Worm (Caenorhabditis elegans) whole organism, early embryonic: Measurements from ENCODE around the gene clc-24.

Experiments used
- B0310.2 ChIP-seq: sonication (generic microtip); optimal IDR thresholded peaks from 2 replicates; lab custom pipeline; 2016; ENCODE audit warnings: mild to moderate bottlenecking, missing genetic modification characterization, missing compliant biosample characterization
- F13C5.2 ChIP-seq: sonication (generic microtip); optimal IDR thresholded peaks from 2 replicates; lab custom pipeline; 2017; ENCODE audit warnings: mild to moderate bottlenecking, missing genetic modification characterization, inconsistent platforms, missing compliant biosample characterization
- aly-1 ChIP-seq: sonication (generic microtip); optimal IDR thresholded peaks from 2 replicates; lab custom pipeline; 2016; ENCODE audit warnings: missing genetic modification characterization, missing compliant biosample characterization
- ama-1 ChIP-seq: fragments of 150-350 bp; optimal IDR thresholded peaks from 2 replicates; lab custom pipeline; 2014
- ceh-13 ChIP-seq: fragments of 200-800 bp; sonication (Bioruptor generic); optimal IDR thresholded peaks from 2 replicates; lab custom pipeline; 2018; ENCODE audit warnings: mild to moderate bottlenecking, missing genetic modification characterization, missing compliant biosample characterization
- ceh-36 ChIP-seq: sonication (generic microtip); optimal IDR thresholded peaks from 2 replicates; lab custom pipeline; 2016; ENCODE audit warnings: missing genetic modification characterization, inconsistent platforms, missing compliant biosample characterization
- ets-7 ChIP-seq: sonication (generic microtip); optimal IDR thresholded peaks from 2 replicates; lab custom pipeline; 2016; ENCODE audit warnings: missing genotype, missing genetic modification characterization, missing compliant biosample characterization
- flt-1 ChIP-seq: fragments of 200-800 bp; sonication (Bioruptor generic); IDR thresholded peaks from 2 replicates; pipeline ENCODE4 v1.3.6; 2022; ENCODE audit warnings: missing genetic modification characterization, missing compliant biosample characterization
- hmbx-1 ChIP-seq: sonication (generic microtip); optimal IDR thresholded peaks from 2 replicates; lab custom pipeline; 2016; ENCODE audit warnings: mild to moderate bottlenecking, missing genetic modification characterization, missing compliant biosample characterization
- hmg-4 ChIP-seq: fragments of 200-800 bp; sonication (Bioruptor generic); optimal IDR thresholded peaks from 2 replicates; lab custom pipeline; 2018; ENCODE audit warnings: mild to moderate bottlenecking, missing genetic modification characterization, missing compliant biosample characterization
- hnd-1 ChIP-seq: sonication (generic microtip); optimal IDR thresholded peaks from 2 replicates; lab custom pipeline; 2016; ENCODE audit warnings: missing genetic modification characterization, missing compliant biosample characterization
- pes-1 ChIP-seq: fragments of 200-800 bp; sonication (Bioruptor generic); IDR thresholded peaks from 2 replicates; pipeline ENCODE4 v1.3.6; 2022; ENCODE audit warnings: missing genetic modification reagents, missing genetic modification characterization, missing compliant biosample characterization
- scrt-1 ChIP-seq: fragments of 200-800 bp; sonication (Bioruptor generic); IDR thresholded peaks from 2 replicates; pipeline ENCODE4 v1.3.6; 2022; ENCODE audit warnings: missing genetic modification characterization, missing compliant biosample characterization
- sea-1 ChIP-seq: fragments of 200-800 bp; sonication (Bioruptor generic); conservative IDR thresholded peaks from 2 replicates; pipeline ENCODE4 v1.3.6; 2022; ENCODE audit warnings: missing genetic modification characterization, missing compliant biosample characterization
- tbx-11 ChIP-seq: fragments of 200-800 bp; sonication (Bioruptor generic); IDR thresholded peaks from 2 replicates; pipeline ENCODE4 v1.3.6; 2022; ENCODE audit warnings: missing genetic modification characterization, missing compliant biosample characterization
- tbx-37 ChIP-seq: fragments of 200-800 bp; sonication (Bioruptor generic); conservative IDR thresholded peaks from 2 replicates; pipeline ENCODE4 v1.3.6; 2022; ENCODE audit warnings: missing genetic modification reagents, missing genetic modification characterization, missing compliant biosample characterization
- tra-4 ChIP-seq: sonication (generic microtip); optimal IDR thresholded peaks from 2 replicates; lab custom pipeline; 2017; ENCODE audit warnings: missing genetic modification characterization, missing compliant biosample characterization

clc-24 gene

ce11 chrIII:1009775-1010174 lies at the start of gene clc-24:
clc-24 (plus strand) TSS chrIII:1010037.
- TF ChIP-seq aly-1 (tag; lab: Kevin White, UChicago) (no peak), ceh-13 (GFP tag; lab: Kevin White, UChicago) (no peak), B0310.2 (tag; lab: Kevin White, UChicago) (no peak), tbx-11 (no peak)

ce11 chrIII:961948-962347 lies 47.9 kb upstream of the clc-24 start, which contains the start of gene fbxa-51:
fbxa-51 (plus strand) TSS chrIII:962269.
- TF ChIP-seq hmg-4 (no peak), tra-4 (tag; lab: Kevin White, UChicago) (no peak), F13C5.2 (tag; lab: Kevin White, UChicago) (no peak), ets-7 (tag; lab: Kevin White, UChicago) (no peak), aly-1 (tag; lab: Kevin White, UChicago) (no peak), hnd-1 (tag; lab: Kevin White, UChicago) (no peak), ama-1 (no peak), hmbx-1 (tag; lab: Kevin White, UChicago) (no peak), sea-1 (GFP tag; lab: Robert Waterston, UW) (no peak), ceh-13 (GFP tag; lab: Kevin White, UChicago) (no peak), pes-1 (no peak), ceh-36 (tag; lab: Kevin White, UChicago) (no peak), tbx-37 (GFP tag; lab: Robert Waterston, UW) (no peak), tbx-11 (no peak), B0310.2 (tag; lab: Kevin White, UChicago) (no peak), flt-1 (GFP tag; lab: Robert Waterston, UW) (no peak), scrt-1 (GFP tag; lab: Robert Waterston, UW) (no peak)

- TF ChIP-seq ets-7 (tag; lab: Kevin White, UChicago) (no peak), ama-1 (no peak), ceh-13 (GFP tag; lab: Kevin White, UChicago) (no peak), scrt-1 (GFP tag; lab: Robert Waterston, UW) (no peak), pes-1 (no peak), B0310.2 (tag; lab: Kevin White, UChicago) (no peak), tra-4 (tag; lab: Kevin White, UChicago) (no peak), tbx-11 (no peak)
Measured at ce11 chrIII:964637-965036, 45.2 kb upstream of the clc-24 start.

DNA sequence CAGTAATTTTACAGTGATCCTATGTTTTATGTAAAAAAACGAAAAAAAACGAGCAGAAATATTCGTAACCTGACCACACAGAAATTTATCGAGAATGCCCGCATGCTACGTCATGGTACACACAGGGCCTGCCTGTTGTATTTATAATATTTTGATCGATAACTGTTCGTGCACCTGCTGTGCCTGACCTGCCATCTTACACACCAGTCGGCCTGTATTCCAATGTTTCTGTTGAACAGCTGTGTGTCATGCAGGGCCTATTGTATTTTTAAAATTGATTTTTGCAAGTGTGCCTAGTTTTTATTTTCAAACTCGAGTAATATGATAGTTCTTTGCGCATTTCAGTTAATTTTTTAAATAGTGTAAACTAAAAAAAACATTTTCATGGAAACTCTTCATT lies 43.6 kb upstream of the clc-24 start:
- no peak for TF ChIP-seq F13C5.2 (tag; lab: Kevin White, UChicago)
- TF ChIP-seq ets-7 (tag; lab: Kevin White, UChicago) = no peak
- TF ChIP-seq scrt-1 (GFP tag; lab: Robert Waterston, UW) = no peak
- TF ChIP-seq tbx-37 (GFP tag; lab: Robert Waterston, UW) = no peak
- no peak for TF ChIP-seq sea-1 (GFP tag; lab: Robert Waterston, UW)
- no peak for TF ChIP-seq tra-4 (tag; lab: Kevin White, UChicago)
- no peak for TF ChIP-seq B0310.2 (tag; lab: Kevin White, UChicago)
- no peak for TF ChIP-seq tbx-11
- TF ChIP-seq ceh-13 (GFP tag; lab: Kevin White, UChicago) = no peak
- no peak for TF ChIP-seq ceh-36 (tag; lab: Kevin White, UChicago)
- TF ChIP-seq flt-1 (GFP tag; lab: Robert Waterston, UW) = no peak
- no peak for TF ChIP-seq hnd-1 (tag; lab: Kevin White, UChicago)
- no peak for TF ChIP-seq hmbx-1 (tag; lab: Kevin White, UChicago)
- no peak for TF ChIP-seq ama-1
- no peak for TF ChIP-seq hmg-4

DNA sequence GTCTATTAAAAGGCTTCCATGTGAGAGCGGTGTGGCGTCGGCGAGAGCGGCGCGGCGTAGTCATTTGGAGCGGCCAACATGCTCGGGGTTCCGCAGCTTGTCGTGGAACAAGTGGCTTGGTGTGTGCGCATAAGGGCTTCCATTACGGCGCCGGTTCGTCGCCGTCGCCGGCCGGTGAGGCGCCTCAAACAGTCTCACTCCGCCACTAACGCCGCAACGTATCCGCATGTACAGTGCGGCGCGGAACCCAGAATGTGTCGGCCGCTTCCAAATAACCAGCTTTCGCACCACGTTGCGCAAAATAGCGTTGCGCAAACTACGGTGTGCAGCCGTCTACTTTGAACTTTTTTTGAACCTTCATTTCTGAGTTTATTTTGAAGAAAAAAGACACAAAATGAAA lies 38.9 kb upstream of the clc-24 start:
- TF ChIP-seq tbx-37 (GFP tag; lab: Robert Waterston, UW) = no peak
- no peak for TF ChIP-seq ama-1
- TF ChIP-seq F13C5.2 (tag; lab: Kevin White, UChicago) = no peak
- TF ChIP-seq hmbx-1 (tag; lab: Kevin White, UChicago) = no peak
- no peak for TF ChIP-seq ets-7 (tag; lab: Kevin White, UChicago)
- TF ChIP-seq aly-1 (tag; lab: Kevin White, UChicago) = no peak
- no peak for TF ChIP-seq hmg-4
- no peak for TF ChIP-seq flt-1 (GFP tag; lab: Robert Waterston, UW)
- no peak for TF ChIP-seq tra-4 (tag; lab: Kevin White, UChicago)
- no peak for TF ChIP-seq ceh-13 (GFP tag; lab: Kevin White, UChicago)

DNA sequence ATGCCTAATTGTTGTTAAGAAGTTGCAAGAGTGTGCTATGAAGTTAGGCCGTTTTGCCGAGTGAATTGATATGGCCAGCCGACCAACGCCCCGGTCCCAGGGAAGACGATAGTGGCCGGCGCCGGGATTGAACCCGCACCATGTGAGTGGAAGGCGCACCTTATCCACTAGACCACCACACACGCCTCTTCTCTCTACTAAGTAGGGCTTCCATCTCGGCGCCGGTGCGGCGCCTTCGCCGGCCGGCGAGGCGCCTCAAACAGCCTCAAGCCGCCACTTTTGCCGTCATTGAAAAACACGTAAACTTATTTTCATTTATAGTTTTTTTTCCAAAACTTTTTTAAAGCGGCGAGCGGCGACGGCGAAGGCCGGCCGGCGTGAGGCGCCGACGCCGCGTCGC lies 30.9 kb upstream of the clc-24 start:
- TF ChIP-seq hnd-1 (tag; lab: Kevin White, UChicago) (no peak), pes-1 (no peak; the same call in 1 of the 2 replicates), tra-4 (tag; lab: Kevin White, UChicago) (no peak), ceh-13 (GFP tag; lab: Kevin White, UChicago) (no peak), flt-1 (GFP tag; lab: Robert Waterston, UW) (no peak), ama-1 (no peak), scrt-1 (GFP tag; lab: Robert Waterston, UW) (no peak), aly-1 (tag; lab: Kevin White, UChicago) (no peak), F13C5.2 (tag; lab: Kevin White, UChicago) (no peak), ceh-36 (tag; lab: Kevin White, UChicago) (no peak), B0310.2 (tag; lab: Kevin White, UChicago) (no peak)

- TF ChIP-seq tbx-11 (no peak), hnd-1 (tag; lab: Kevin White, UChicago) (no peak), ceh-36 (tag; lab: Kevin White, UChicago) (no peak), flt-1 (GFP tag; lab: Robert Waterston, UW) (no peak), ama-1 (no peak), F13C5.2 (tag; lab: Kevin White, UChicago) (no peak), hmbx-1 (tag; lab: Kevin White, UChicago) (no peak), tbx-37 (GFP tag; lab: Robert Waterston, UW) (no peak), scrt-1 (GFP tag; lab: Robert Waterston, UW) (no peak), ceh-13 (GFP tag; lab: Kevin White, UChicago) (no peak), aly-1 (tag; lab: Kevin White, UChicago) (no peak), B0310.2 (tag; lab: Kevin White, UChicago) (no peak), pes-1 (no peak)
Measured at ce11 chrIII:981960-982359, 27.9 kb upstream of the clc-24 start.
